Worm (Caenorhabditis elegans) whole organism, L4/young adult: ENCODE data around the gene F13E9.19.

ENCODE experiments used
- W03F9.2 ChIP-seq: fragments of 150-350 bp; optimal IDR thresholded peaks from 2 replicates; lab custom pipeline; 2014; ENCODE audit warnings: missing biosample characterization, missing genetic modification characterization
- dao-5 ChIP-seq: sonication (generic microtip); optimal IDR thresholded peaks from 2 replicates; lab custom pipeline; 2016; ENCODE audit warnings: missing genotype, missing genetic modification characterization, moderate library complexity, missing compliant biosample characterization
- him-1 ChIP-seq: sonication (generic microtip); optimal IDR thresholded peaks from 2 replicates; lab custom pipeline; 2016; ENCODE audit warnings: missing genotype, missing genetic modification reagents, missing genetic modification characterization, missing compliant biosample characterization

- TF ChIP-seq W03F9.2 (tag; lab: Kevin White, UChicago) (peak; percentile 31), him-1 (no peak), dao-5 (tag; lab: Kevin White, UChicago) (no peak)
Observed at ce11 chrIV:10858300-10859016, 40.7 kb upstream of the F13E9.19 start, which contains the start of the genes T11G6.2 and hars-1.
